Fruit fly (Drosophila melanogaster): ENCODE data around the gene CG13133.
A peak's percentile ranks its signal among the peaks of the same experiment; 100 is the strongest.

CG13133 gene

DNA sequence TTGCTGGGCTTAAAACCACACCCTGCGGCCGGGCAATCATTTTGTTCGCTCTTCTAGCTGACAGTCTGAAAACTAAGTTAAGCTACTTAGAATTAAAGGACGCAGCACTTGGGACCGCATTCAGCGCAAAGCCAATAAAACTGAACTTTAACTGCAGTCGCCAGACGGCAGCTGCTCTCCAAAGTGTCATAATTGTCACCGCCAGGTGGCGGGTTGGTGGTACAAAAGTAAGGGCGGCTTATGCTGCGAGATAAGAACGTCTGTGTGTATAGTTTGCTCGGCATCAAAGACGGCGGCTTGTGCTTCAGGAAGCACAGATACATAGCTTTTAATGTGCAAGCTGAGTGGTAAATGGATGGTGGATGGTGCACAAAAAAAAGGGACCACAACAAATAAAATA, 16.6 kb upstream of the CG13133 start:
- TF ChIP-seq Eip93F (GFP tag; optimal IDR thresholded peaks at IDR 0.05) = no peak

DNA sequence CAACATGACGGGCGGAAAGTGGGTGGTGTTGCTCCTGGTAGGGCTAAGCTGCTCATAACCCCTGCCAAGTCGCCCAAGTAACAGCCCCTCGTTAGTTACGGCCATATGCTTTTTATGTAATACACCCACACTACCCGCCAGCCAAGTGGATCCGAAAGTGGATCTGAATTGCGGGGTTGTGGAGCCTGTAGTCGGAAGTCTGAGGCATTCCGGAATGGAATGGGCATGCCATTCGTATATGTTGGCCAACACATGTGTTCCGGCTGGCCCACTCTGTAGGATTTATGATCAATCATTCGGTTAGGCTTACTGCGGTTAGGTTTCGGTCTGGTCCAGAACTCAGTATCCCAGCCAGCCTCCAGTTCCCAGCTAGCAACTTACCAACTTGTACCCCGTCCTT, 3.9 kb upstream of the CG13133 start:
- no peak for TF ChIP-seq Eip93F (GFP tag; optimal IDR thresholded peaks at IDR 0.05)

DNA sequence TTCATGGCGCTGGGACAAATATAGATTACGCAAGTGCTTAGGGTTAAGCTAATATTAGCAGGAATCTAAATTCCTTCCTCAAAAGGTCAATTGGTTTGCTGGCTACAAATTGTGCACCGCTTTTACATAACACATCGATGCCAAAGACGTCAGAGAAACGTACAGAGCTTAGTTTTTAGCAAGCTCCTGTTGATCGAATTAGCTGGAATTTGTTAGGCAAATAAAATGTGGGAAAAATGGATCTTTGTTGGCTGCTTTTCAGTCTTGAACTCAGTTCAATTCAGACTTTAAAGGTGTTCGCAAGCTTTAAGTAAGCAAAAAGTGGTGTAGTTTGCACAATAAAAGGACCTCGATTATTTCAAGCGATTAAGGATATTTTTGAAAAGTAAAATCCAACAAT, 1.6 kb upstream of the CG13133 start, which contains the start of gene CG34109:
Gene CG34109 (plus strand): TSS at position 301 of the 400 bp plus-strand sequence.
- TF ChIP-seq eg (GFP tag; IDR thresholded peaks at IDR 0.05) = no peak
- TF ChIP-seq svp (GFP tag) = no peak
- no peak for TF ChIP-seq CG11902 (GFP tag; optimal IDR thresholded peaks at IDR 0.05)
- no peak for TF ChIP-seq achi (GFP tag; optimal IDR thresholded peaks at IDR 0.05)
- no peak for TF ChIP-seq fkh (GFP tag; optimal IDR thresholded peaks at IDR 0.05)
- no peak for TF ChIP-seq OdsH (GFP tag; optimal IDR thresholded peaks at IDR 0.05)
- TF ChIP-seq CG4318 (GFP tag; optimal IDR thresholded peaks at IDR 0.05) = no peak
- no peak for TF ChIP-seq CG32006 (GFP tag; optimal IDR thresholded peaks at IDR 0.05)

DNA sequence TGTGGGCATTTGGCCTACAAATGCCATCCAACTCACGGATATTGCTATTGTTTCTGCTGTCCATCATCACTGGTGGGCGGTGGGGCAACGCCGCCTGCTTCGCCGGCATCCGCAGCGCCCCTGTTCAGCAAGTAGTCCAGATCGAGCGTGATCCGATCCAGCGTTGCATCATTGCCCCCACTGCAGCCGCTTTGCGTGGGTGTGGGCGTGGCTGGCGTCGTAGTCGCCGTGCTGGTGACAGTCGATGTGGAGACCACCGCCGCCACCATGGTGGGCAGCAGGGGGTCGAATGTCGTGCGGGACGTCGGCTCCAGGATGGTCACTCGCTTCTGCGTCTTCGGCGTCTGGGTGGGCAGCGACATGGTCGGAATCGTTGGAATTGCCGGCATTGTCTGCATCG, 27.4 kb downstream of the CG13133 start:
- TF ChIP-seq esn (GFP tag; optimal IDR thresholded peaks at IDR 0.05) (no peak), CG9139 (GFP tag; optimal IDR thresholded peaks at IDR 0.05) (no peak), CG34406 (GFP tag; optimal IDR thresholded peaks at IDR 0.05) (no peak), CG6792 (GFP tag; optimal IDR thresholded peaks at IDR 0.05) (no peak), CG8119 (GFP tag; IDR thresholded peaks at IDR 0.05) (no peak), Sox15 (GFP tag; optimal IDR thresholded peaks at IDR 0.05) (no peak), Ets96B (tag; optimal IDR thresholded peaks at IDR 0.05) (no peak), topi (GFP tag; optimal IDR thresholded peaks at IDR 0.05) (no peak), CG11294 (GFP tag; IDR thresholded peaks at IDR 0.05) (no peak), CG1621 (tag; optimal IDR thresholded peaks at IDR 0.05) (no peak), Smox (GFP tag; optimal IDR thresholded peaks at IDR 0.05) (no peak), dsx (GFP tag; optimal IDR thresholded peaks at IDR 0.05; ENCODE audit: poor library complexity, severe bottlenecking) (no peak), CG10631 (GFP tag; optimal IDR thresholded peaks at IDR 0.05) (no peak)

DNA sequence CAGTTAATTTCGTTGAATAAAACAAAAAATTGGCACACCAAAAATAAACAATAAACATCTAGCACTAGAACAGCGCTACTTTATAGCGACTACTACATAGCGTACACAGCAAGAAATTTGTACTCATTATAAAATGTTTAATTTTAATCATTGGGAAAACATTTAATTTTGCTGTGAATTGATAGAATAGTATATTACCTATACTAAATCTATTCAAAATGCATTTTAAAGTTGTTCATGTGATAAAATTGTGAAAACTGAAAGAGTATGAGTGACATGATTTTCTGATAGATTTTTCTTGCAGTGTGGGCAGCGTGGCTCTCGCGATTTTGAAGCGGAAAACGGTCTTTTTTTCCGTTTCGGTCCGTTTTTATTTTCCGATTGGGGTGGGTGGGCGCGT, 30.9 kb downstream of the CG13133 start:
- TF ChIP-seq svp (GFP tag) = peak; percentile 23
- 0 out of 3 replicates have a peak, but pooled peaks have one; percentile 37 for TF ChIP-seq eg (GFP tag; IDR thresholded peaks at IDR 0.05)
- peak; percentile 6 for TF ChIP-seq Hr4 (GFP tag; optimal IDR thresholded peaks at IDR 0.05)
- TF ChIP-seq Met (GFP tag; optimal IDR thresholded peaks at IDR 0.05) = no peak
- TF ChIP-seq CG32006 (GFP tag; optimal IDR thresholded peaks at IDR 0.05) = peak; percentile 14

DNA sequence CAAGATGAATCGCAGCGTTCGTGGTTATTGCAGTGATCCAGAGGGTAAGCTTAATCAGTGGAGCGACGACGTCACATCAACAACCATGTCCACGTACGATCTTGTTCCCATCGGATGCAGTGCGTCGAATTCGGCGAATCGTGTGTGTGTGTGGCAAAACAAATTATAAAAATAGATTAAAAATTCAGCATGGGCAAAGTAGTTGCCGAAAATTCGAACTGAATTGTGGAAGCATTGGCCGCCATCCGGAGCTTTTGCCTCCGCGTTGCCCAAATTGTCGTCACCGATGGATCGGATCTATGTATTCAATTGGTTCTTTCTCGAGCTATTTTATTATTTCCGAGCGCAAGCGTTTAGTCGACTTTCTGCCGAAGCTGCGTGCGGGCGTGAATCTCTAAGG, 31.7 kb downstream of the CG13133 start, which contains the start of gene Spn31A:
Gene Spn31A (plus strand): TSS at position 301 of the 400 bp plus-strand sequence.
- TF ChIP-seq pdm3 (GFP tag; optimal IDR thresholded peaks at IDR 0.05) (no peak), CG8632 (GFP tag; optimal IDR thresholded peaks at IDR 0.05) (no peak), Ets96B (tag; optimal IDR thresholded peaks at IDR 0.05) (no peak), achi (GFP tag; optimal IDR thresholded peaks at IDR 0.05) (no peak), CG4318 (GFP tag; optimal IDR thresholded peaks at IDR 0.05) (no peak), Blimp-1 (GFP tag; optimal IDR thresholded peaks at IDR 0.05) (no peak), CG11902 (GFP tag; optimal IDR thresholded peaks at IDR 0.05) (no peak), fd85E (GFP tag; optimal IDR thresholded peaks at IDR 0.05) (no peak), OdsH (GFP tag; optimal IDR thresholded peaks at IDR 0.05) (no peak), Eip75B (GFP tag; optimal IDR thresholded peaks at IDR 0.05) (no peak), esn (GFP tag; optimal IDR thresholded peaks at IDR 0.05) (no peak), CG16779 (tag; optimal IDR thresholded peaks at IDR 0.05) (no peak), CG3919 (GFP tag; optimal IDR thresholded peaks at IDR 0.05) (no peak)

All from whole organism, prepupa.